Worm (Caenorhabditis elegans): ENCODE data around the gene T19A5.3.
A peak's percentile ranks its signal among the peaks of the same experiment; 100 is the strongest.

Gene T19A5.3

ce11 chrV:8938445-8938844 lies 5.4 kb downstream of the T19A5.3 start:
- TF ChIP-seq aly-2 (tag; optimal IDR thresholded peaks at IDR 0.05) (no peak), fos-1 (tag; optimal IDR thresholded peaks at IDR 0.05) (no peak), ama-1 (optimal IDR thresholded peaks at IDR 0.05) (peak; percentile 11), mdl-1 (tag; optimal IDR thresholded peaks at IDR 0.05) (no peak), gmeb-1 (tag; optimal IDR thresholded peaks at IDR 0.05) (no peak), unc-39 (tag; optimal IDR thresholded peaks at IDR 0.05) (no peak)

ce11 chrV:8937476-8938249 lies 6.2 kb downstream of the T19A5.3 start:
- TF ChIP-seq ztf-11 (tag; optimal IDR thresholded peaks at IDR 0.05) (no peak), ama-1 (optimal IDR thresholded peaks at IDR 0.05) (peak; percentile 75), nhr-77 (tag; optimal IDR thresholded peaks at IDR 0.05) (no peak), sma-3 (GFP tag; optimal IDR thresholded peaks at IDR 0.05) (no peak)

ce11 chrV:8936791-8937475 lies 6.9 kb downstream of the T19A5.3 start:
- TF ChIP-seq lsy-2 (tag; optimal IDR thresholded peaks at IDR 0.05) (peak in 1 of 2 experiments; percentile 10), C34F6.9 (tag; optimal IDR thresholded peaks at IDR 0.05) (peak; percentile 47), mdl-1 (tag; optimal IDR thresholded peaks at IDR 0.05) (no peak), nhr-77 (tag; optimal IDR thresholded peaks at IDR 0.05) (no peak), nhr-129 (tag; optimal IDR thresholded peaks at IDR 0.05) (peak; percentile 12), nhr-6 (tag; optimal IDR thresholded peaks at IDR 0.05) (peak; percentile 34), ceh-16 (tag; optimal IDR thresholded peaks at IDR 0.05) (peak; percentile 48), nhr-10 (tag; optimal IDR thresholded peaks at IDR 0.05) (no peak), F13H6.1 (tag; optimal IDR thresholded peaks at IDR 0.05) (peak; percentile 5), fos-1 (tag; optimal IDR thresholded peaks at IDR 0.05) (peak; percentile 62), ceh-82 (tag; optimal IDR thresholded peaks at IDR 0.05) (no peak), nhr-23 (tag; optimal IDR thresholded peaks at IDR 0.05) (no peak), Y55F3AM.14 (GFP tag; optimal IDR thresholded peaks at IDR 0.05) (no peak), nhr-25 (tag; optimal IDR thresholded peaks at IDR 0.05) (no peak), alr-1 (tag; optimal IDR thresholded peaks at IDR 0.05) (no peak)

- TF ChIP-seq Y55F3AM.14 (GFP tag; optimal IDR thresholded peaks at IDR 0.05) (peak; percentile 51), lin-39 (tag; optimal IDR thresholded peaks at IDR 0.05) (no peak), snpc-4 (tag; optimal IDR thresholded peaks at IDR 0.05) (no peak), ama-1 (optimal IDR thresholded peaks at IDR 0.05) (no peak), sem-4 (tag; optimal IDR thresholded peaks at IDR 0.05) (peak; percentile 95), peb-1 (tag; optimal IDR thresholded peaks at IDR 0.05) (no peak), ZK546.5 (tag; optimal IDR thresholded peaks at IDR 0.05) (no peak), ceh-16 (tag; optimal IDR thresholded peaks at IDR 0.05) (peak; percentile 59), elt-1 (tag; optimal IDR thresholded peaks at IDR 0.05) (no peak), dmd-4 (tag; optimal IDR thresholded peaks at IDR 0.05) (no peak), sma-9 (GFP tag; optimal IDR thresholded peaks at IDR 0.05) (peak; percentile 89), sma-9 (tag; optimal IDR thresholded peaks at IDR 0.05) (no peak), F13H6.1 (tag; optimal IDR thresholded peaks at IDR 0.05) (peak; percentile 94), nhr-11 (tag; optimal IDR thresholded peaks at IDR 0.05) (no peak), nhr-6 (tag; optimal IDR thresholded peaks at IDR 0.05) (peak; percentile 72), nhr-21 (tag; optimal IDR thresholded peaks at IDR 0.05) (peak; percentile 77), alr-1 (tag; optimal IDR thresholded peaks at IDR 0.05) (no peak), blmp-1 (tag; optimal IDR thresholded peaks at IDR 0.05; ENCODE audit: insufficient read depth) (peak; percentile 91), mab-5 (tag; optimal IDR thresholded peaks at IDR 0.05) (no peak), zag-1 (tag; optimal IDR thresholded peaks at IDR 0.05) (no peak), R02D3.7 (tag; optimal IDR thresholded peaks at IDR 0.05) (no peak), nhr-129 (tag; optimal IDR thresholded peaks at IDR 0.05) (peak; percentile 80), unc-39 (tag; optimal IDR thresholded peaks at IDR 0.05) (no peak), egl-27 (tag; optimal IDR thresholded peaks at IDR 0.05) (peak; percentile 68), unc-62 (GFP tag; optimal IDR thresholded peaks at IDR 0.05) (no peak), nhr-23 (tag; optimal IDR thresholded peaks at IDR 0.05) (no peak), gmeb-1 (tag; optimal IDR thresholded peaks at IDR 0.05) (peak; percentile 76), mbf-1 (tag; optimal IDR thresholded peaks at IDR 0.05) (no peak), ztf-1 (GFP tag; conservative IDR thresholded peaks at IDR 0.05) (no peak), fos-1 (tag; optimal IDR thresholded peaks at IDR 0.05) (peak; percentile 89), ztf-4 (tag; optimal IDR thresholded peaks at IDR 0.05) (peak; percentile 65), aly-2 (tag; optimal IDR thresholded peaks at IDR 0.05) (no peak), nhr-10 (tag; optimal IDR thresholded peaks at IDR 0.05) (no peak), nhr-12 (tag; optimal IDR thresholded peaks at IDR 0.05) (no peak), lin-13 (GFP tag; optimal IDR thresholded peaks at IDR 0.05) (peak; percentile 50), skn-1 (tag; optimal IDR thresholded peaks at IDR 0.05) (no peak), elt-3 (tag; optimal IDR thresholded peaks at IDR 0.05) (no peak), lsy-2 (tag; optimal IDR thresholded peaks at IDR 0.05) (peak; percentile 60 to 73)
These were observed 7.7 kb downstream of the T19A5.3 start, which contains the start of gene unc-23 for ce11 chrV:8936184-8936589. Gene unc-23 (plus strand): TSS chrV:8936359.

Measured in whole organism, L2 larva.